Worm (Caenorhabditis elegans) whole organism, late embryonic: ENCODE results near the gene F46B6.10.

Source experiments
- K09A11.1 ChIP-seq: sonication (generic microtip); optimal IDR thresholded peaks from 2 replicates; lab custom pipeline; 2017; ENCODE audit warnings: antibody characterized with exemption, mild to moderate bottlenecking, missing genetic modification characterization, missing compliant biosample characterization; ENCODE audit not compliant: insufficient read depth
- ceh-34 ChIP-seq: sonication (generic microtip); optimal IDR thresholded peaks from 2 replicates; lab custom pipeline; 2016; ENCODE audit warnings: mild to moderate bottlenecking, missing genetic modification characterization, missing compliant biosample characterization
- mec-3 ChIP-seq: sonication (generic microtip); optimal IDR thresholded peaks from 2 replicates; lab custom pipeline; 2016; ENCODE audit warnings: borderline replicate concordance, missing genetic modification characterization, missing compliant biosample characterization
- nfya-1 ChIP-seq: sonication (generic microtip); optimal IDR thresholded peaks from 2 replicates; lab custom pipeline; 2017; ENCODE audit warnings: missing genetic modification characterization, mild to moderate bottlenecking, missing compliant biosample characterization, antibody characterized with exemption, moderate library complexity
- pqm-1 ChIP-seq: sonication (generic microtip); optimal IDR thresholded peaks from 2 replicates; lab custom pipeline; 2016; ENCODE audit warnings: missing genetic modification characterization, missing compliant biosample characterization

DNA sequence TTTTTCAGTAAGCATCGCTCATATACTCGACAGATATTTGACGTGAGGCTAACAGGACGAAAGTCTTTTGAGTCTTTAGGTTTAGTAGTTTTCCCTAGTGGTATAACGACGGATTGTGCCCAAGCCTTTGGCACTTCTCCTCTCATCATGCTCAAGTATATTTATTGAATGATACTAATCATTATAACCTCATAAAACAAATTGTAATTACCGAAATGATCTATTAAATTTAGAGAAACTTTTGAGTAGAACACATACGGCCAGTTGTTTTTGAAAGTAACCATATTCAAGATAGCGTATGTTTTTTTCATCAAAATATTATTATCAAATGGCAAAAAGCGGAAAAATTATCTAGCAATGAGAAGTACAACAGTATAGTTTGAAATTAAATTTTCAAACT is 30.6 kb downstream of the F46B6.10 start:
- TF ChIP-seq K09A11.1 (tag; lab: Kevin White, UChicago) (no peak), nfya-1 (tag; lab: Kevin White, UChicago) (no peak), mec-3 (tag; lab: Kevin White, UChicago) (no peak), ceh-34 (no peak), pqm-1 (tag; lab: Kevin White, UChicago) (no peak)
